Worm (Caenorhabditis elegans) whole organism, L1 larva: ENCODE data around the gene Y50E8A.1.

Experiments
- C16A3.4 ChIP-seq: fragments of 150-350 bp; optimal IDR thresholded peaks from 2 replicates; lab custom pipeline; 2014; ENCODE audit warnings: missing biosample characterization, missing genetic modification characterization
- C34B4.2 ChIP-seq: sonication (generic microtip); optimal IDR thresholded peaks from 2 replicates; lab custom pipeline; 2017; ENCODE audit warnings: mild to moderate bottlenecking, missing genetic modification characterization, missing compliant biosample characterization
- F16B12.6 ChIP-seq: fragments of 150-350 bp; optimal IDR thresholded peaks from 2 replicates; lab custom pipeline; 2014; ENCODE audit warnings: missing biosample characterization, missing genetic modification characterization
- aha-1 ChIP-seq: fragments of 150-350 bp; optimal IDR thresholded peaks from 2 replicates; lab custom pipeline; 2014; ENCODE audit warnings: missing biosample characterization, missing genetic modification characterization
- alr-1 ChIP-seq: fragments of 200-800 bp; sonication (Bioruptor generic); optimal IDR thresholded peaks from 2 replicates; lab custom pipeline; 2018; ENCODE audit warnings: borderline replicate concordance, mild to moderate bottlenecking, missing genetic modification characterization, missing compliant biosample characterization
- blmp-1 ChIP-seq: fragments of 150-350 bp; optimal IDR thresholded peaks from 2 replicates; lab custom pipeline; 2014; ENCODE audit warnings: missing biosample characterization, missing genetic modification characterization
- ceh-82 ChIP-seq, 3 experiments: fragments of 150-350 bp in 1 of 3; sonication (generic microtip) in 2 of 3; optimal IDR thresholded peaks; 2 replicates each; lab custom pipeline; 2014 to 2017; ENCODE audit warnings: missing biosample characterization in 3 of 3, missing genetic modification characterization in 3 of 3
- ceh-90 ChIP-seq: sonication (generic microtip); optimal IDR thresholded peaks from 2 replicates; lab custom pipeline; 2016; ENCODE audit warnings: missing genetic modification characterization, missing compliant biosample characterization
- dpl-1 ChIP-seq, 3 experiments: fragments of 150-350 bp in 2 of 3; sonication (generic microtip) in 1 of 3; optimal IDR thresholded peaks; 2 replicates each; lab custom pipeline; 2014 to 2017; ENCODE audit warnings: missing biosample characterization in 3 of 3, missing genetic modification characterization in 3 of 3, missing genetic modification reagents in 3 of 3
- efl-1 ChIP-seq, 4 experiments: fragments of 150-350 bp; optimal IDR thresholded peaks in 3 of 4; peaks in 1 of 4; 1 replicate in 1 of 4; 2 replicates in 3 of 4; lab custom pipeline; 2014; ENCODE audit warnings: missing biosample characterization in 2 of 4, missing genetic modification characterization in 2 of 4, missing genetic modification reagents in 2 of 4
- egl-27 ChIP-seq, 2 experiments: fragments of 150-350 bp in 1 of 2; sonication (generic microtip); optimal IDR thresholded peaks; 3 replicates each; lab custom pipeline; 2017 to 2018; ENCODE audit warnings: missing biosample characterization in 2 of 2, missing genetic modification characterization in 2 of 2, missing genetic modification reagents in 2 of 2
- elt-3 ChIP-seq, 6 experiments: fragments of 150-350 bp in 1 of 6; sonication (generic microtip); optimal IDR thresholded peaks; 2 replicates each; lab custom pipeline; 2017 to 2018; ENCODE audit warnings: missing biosample characterization in 6 of 6, missing genetic modification characterization in 6 of 6, inconsistent platforms in 1 of 6
- irx-1 ChIP-seq: sonication (generic microtip); optimal IDR thresholded peaks from 2 replicates; lab custom pipeline; 2016; ENCODE audit warnings: missing genetic modification characterization, missing compliant biosample characterization
- isw-1 ChIP-seq: fragments of 200-800 bp; sonication (Bioruptor generic); IDR thresholded peaks from 2 replicates; pipeline ENCODE4 v1.3.6; 2022; ENCODE audit warnings: missing genetic modification characterization, missing compliant biosample characterization
- lin-14 ChIP-seq: fragments of 200-800 bp; sonication (Bioruptor generic); optimal IDR thresholded peaks from 2 replicates; lab custom pipeline; 2018; ENCODE audit warnings: mild to moderate bottlenecking, missing genetic modification characterization, moderate library complexity, missing compliant biosample characterization
- lin-15B ChIP-seq: fragments of 150-350 bp; sonication (generic microtip); optimal IDR thresholded peaks from 3 replicates; lab custom pipeline; 2014; ENCODE audit warnings: missing biosample characterization, missing genetic modification characterization
- lin-35 ChIP-seq, 2 experiments: fragments of 150-350 bp; optimal IDR thresholded peaks; 2 replicates each; lab custom pipeline; 2014; ENCODE audit warnings: missing biosample characterization in 2 of 2, missing genetic modification characterization in 2 of 2, missing genetic modification reagents in 2 of 2
- lin-39 ChIP-seq: fragments of 150-350 bp; optimal IDR thresholded peaks from 2 replicates; lab custom pipeline; 2014; ENCODE audit warnings: missing biosample characterization, missing genetic modification reagents, missing genetic modification characterization
- lir-3 ChIP-seq: sonication (generic microtip); optimal IDR thresholded peaks from 2 replicates; lab custom pipeline; 2016; ENCODE audit warnings: mild to moderate bottlenecking, missing genetic modification characterization, moderate library complexity, missing compliant biosample characterization; ENCODE audit not compliant: poor library complexity
- lsy-2 ChIP-seq, 2 experiments: fragments of 150-350 bp; optimal IDR thresholded peaks; 2 replicates each; lab custom pipeline; 2014; ENCODE audit warnings: missing biosample characterization in 2 of 2, missing genetic modification characterization in 2 of 2
- mep-1 ChIP-seq: fragments of 150-350 bp; optimal IDR thresholded peaks from 2 replicates; lab custom pipeline; 2014; ENCODE audit warnings: missing biosample characterization, missing genetic modification characterization
- nhr-11 ChIP-seq: fragments of 150-350 bp; optimal IDR thresholded peaks from 2 replicates; lab custom pipeline; 2014; ENCODE audit warnings: missing biosample characterization, missing genetic modification characterization
- nhr-19 ChIP-seq: fragments of 200-800 bp; sonication (Bioruptor generic); conservative IDR thresholded peaks from 2 replicates; pipeline ENCODE4 v1.3.6; 2022; ENCODE audit warnings: missing genetic modification characterization, missing compliant biosample characterization
- nhr-20 ChIP-seq: sonication (generic microtip); optimal IDR thresholded peaks from 2 replicates; lab custom pipeline; 2016; ENCODE audit warnings: mild to moderate bottlenecking, missing genetic modification characterization, missing compliant biosample characterization
- nhr-47 ChIP-seq: sonication (generic microtip); optimal IDR thresholded peaks from 2 replicates; lab custom pipeline; 2016; ENCODE audit warnings: mild to moderate bottlenecking, missing genetic modification characterization, moderate library complexity, missing compliant biosample characterization
- nhr-76 ChIP-seq: sonication (generic microtip); optimal IDR thresholded peaks from 2 replicates; lab custom pipeline; 2017; ENCODE audit warnings: missing biosample characterization, missing genetic modification characterization
- nhr-84 ChIP-seq: sonication (generic microtip); optimal IDR thresholded peaks from 2 replicates; lab custom pipeline; 2017; ENCODE audit warnings: missing biosample characterization, missing genetic modification characterization
- rnt-1 ChIP-seq: sonication (generic microtip); optimal IDR thresholded peaks from 2 replicates; lab custom pipeline; 2016; ENCODE audit warnings: mild to moderate bottlenecking, missing genetic modification characterization, moderate library complexity, missing compliant biosample characterization
- skn-1 ChIP-seq: fragments of 150-350 bp; optimal IDR thresholded peaks from 2 replicates; lab custom pipeline; 2014; ENCODE audit warnings: missing biosample characterization, missing genetic modification characterization
- snu-23 ChIP-seq: sonication (generic microtip); optimal IDR thresholded peaks from 2 replicates; lab custom pipeline; 2016; ENCODE audit warnings: missing genetic modification characterization, missing compliant biosample characterization
- sptf-1 ChIP-seq: fragments of 150-350 bp; optimal IDR thresholded peaks from 2 replicates; lab custom pipeline; 2014; ENCODE audit warnings: missing biosample characterization, missing genetic modification characterization
- swsn-7 ChIP-seq: sonication (generic microtip); optimal IDR thresholded peaks from 2 replicates; lab custom pipeline; 2016; ENCODE audit warnings: missing genetic modification characterization, missing compliant biosample characterization
- tlp-1 ChIP-seq: fragments of 150-350 bp; optimal IDR thresholded peaks from 2 replicates; lab custom pipeline; 2014; ENCODE audit warnings: missing biosample characterization, missing genetic modification characterization
- unc-130 ChIP-seq: fragments of 150-350 bp; optimal IDR thresholded peaks from 2 replicates; lab custom pipeline; 2017; ENCODE audit warnings: missing biosample characterization, missing genetic modification characterization, inconsistent platforms
- unc-98 ChIP-seq: fragments of 200-800 bp; sonication (Bioruptor generic); IDR thresholded peaks from 2 replicates; pipeline ENCODE4 v1.3.6; 2022; ENCODE audit warnings: missing genetic modification characterization, missing compliant biosample characterization
- xbp-1 ChIP-seq: sonication (generic microtip); optimal IDR thresholded peaks from 2 replicates; lab custom pipeline; 2016; ENCODE audit warnings: missing genetic modification characterization, missing compliant biosample characterization
- zag-1 ChIP-seq: fragments of 150-350 bp; optimal IDR thresholded peaks from 2 replicates; lab custom pipeline; 2014; ENCODE audit warnings: missing biosample characterization, missing genetic modification characterization
- zip-4 ChIP-seq: fragments of 200-800 bp; sonication (Bioruptor generic); optimal IDR thresholded peaks from 2 replicates; lab custom pipeline; 2018; ENCODE audit warnings: mild to moderate bottlenecking, missing genetic modification characterization, moderate library complexity, missing compliant biosample characterization
- ztf-4 ChIP-seq: fragments of 150-350 bp; optimal IDR thresholded peaks from 2 replicates; lab custom pipeline; 2014; ENCODE audit warnings: missing biosample characterization, missing genetic modification characterization

The Y50E8A.1 gene

DNA sequence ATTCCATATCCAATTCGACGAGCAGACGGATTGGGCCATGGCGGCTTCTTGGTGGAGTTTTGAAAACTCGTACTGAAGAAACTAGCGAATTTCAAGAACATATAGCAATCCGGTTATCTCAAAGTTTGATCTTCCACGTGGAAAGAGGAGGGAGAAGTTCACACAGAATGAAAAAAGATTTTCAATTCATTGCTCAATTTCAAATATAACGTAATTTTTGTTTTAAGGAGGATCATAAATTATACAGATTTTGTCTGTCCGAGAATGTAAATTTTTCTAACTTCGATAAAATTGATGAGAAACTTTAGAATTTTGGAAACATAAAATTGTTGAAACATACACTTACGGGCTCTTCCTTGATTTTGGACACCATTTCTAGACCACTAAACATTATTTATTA is 2.1 kb downstream of the Y50E8A.1 start, which contains the start of gene Y50E8A.2:
Gene Y50E8A.2, minus strand, starts transcription at position 101 of the 400 bp plus-strand sequence.
- TF ChIP-seq ceh-82 (tag; optimal IDR thresholded peaks at IDR 0.05; lab: Kevin White, UChicago): no peak
- TF ChIP-seq efl-1 (optimal IDR thresholded peaks at IDR 0.05; lab: Kevin White, UChicago): no peak
- TF ChIP-seq efl-1 (GFP tag; optimal IDR thresholded peaks at IDR 0.05 in 1 of 2; lab: Kevin White, UChicago): peak in 1 of 2 experiments; percentile 35
- no peak for TF ChIP-seq nhr-84 (tag; lab: Kevin White, UChicago)

- TF ChIP-seq rnt-1 (tag; lab: Kevin White, UChicago) (no peak), lin-35 (GFP tag; optimal IDR thresholded peaks at IDR 0.05; lab: Kevin White, UChicago) (no peak), zip-4 (GFP tag; lab: Kevin White, UChicago) (no peak), sptf-1 (tag; lab: Kevin White, UChicago) (no peak), irx-1 (tag; lab: Kevin White, UChicago) (no peak), lin-15B (tag; lab: Kevin White, UChicago) (no peak), ceh-90 (tag; lab: Kevin White, UChicago) (no peak), tlp-1 (no peak), alr-1 (tag; lab: Kevin White, UChicago) (no peak), swsn-7 (no peak), egl-27 (tag; optimal IDR thresholded peaks at IDR 0.05; lab: Kevin White, UChicago) (no peak), lsy-2 (tag; optimal IDR thresholded peaks at IDR 0.05; lab: Kevin White, UChicago) (no peak), nhr-11 (tag; lab: Kevin White, UChicago) (no peak), ceh-82 (tag; optimal IDR thresholded peaks at IDR 0.05; lab: Kevin White, UChicago) (no peak), zag-1 (tag; lab: Kevin White, UChicago) (no peak), nhr-47 (tag; lab: Kevin White, UChicago) (no peak)
Observed at ce11 chrV:14729343-14729742, 2.6 kb downstream of the Y50E8A.1 start, which contains the start of gene oig-3. Gene oig-3, plus strand, starts transcription at chrV:14729643.

DNA sequence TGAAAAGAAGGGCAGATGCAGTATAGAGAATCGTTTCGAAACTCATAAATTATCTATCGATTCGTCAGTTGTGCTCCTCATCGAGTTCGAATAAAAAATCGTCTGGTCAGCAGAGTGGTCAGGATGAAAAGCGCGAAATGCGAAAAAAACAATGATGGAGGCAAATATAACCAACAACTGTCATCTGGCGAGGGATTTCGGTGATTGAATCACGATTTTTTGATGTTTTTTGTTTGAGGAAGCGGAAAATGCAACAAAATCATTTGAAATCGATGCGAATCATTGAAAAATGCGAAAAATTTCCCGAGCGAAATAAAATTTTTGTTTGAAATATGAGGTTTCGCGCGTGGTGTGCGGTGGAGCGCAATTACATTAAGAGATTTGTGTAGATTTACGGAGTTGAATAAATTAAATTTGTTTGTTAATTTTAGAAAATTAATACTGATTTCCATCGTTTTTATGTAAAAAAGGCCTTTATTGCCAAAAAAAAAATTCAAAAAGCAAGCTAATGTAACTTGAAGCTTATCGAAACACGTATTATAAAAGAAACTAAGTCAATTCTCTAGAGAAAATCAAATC is 7.6 kb downstream of the Y50E8A.1 start, which contains the start of gene unc-61:
Gene unc-61, minus strand, starts transcription at position 51 of the 579 bp plus-strand sequence.
- TF ChIP-seq ztf-4 (tag; lab: Kevin White, UChicago) (no peak), snu-23 (GFP tag; lab: Kevin White, UChicago) (peak; percentile 38), skn-1 (tag; lab: Kevin White, UChicago) (peak; percentile 61), F16B12.6 (peak; percentile 35), aha-1 (tag; lab: Kevin White, UChicago) (no peak), C34B4.2 (tag; lab: Kevin White, UChicago) (no peak), xbp-1 (tag; lab: Kevin White, UChicago) (peak; percentile 31), swsn-7 (peak; percentile 12), rnt-1 (tag; lab: Kevin White, UChicago) (peak; percentile 28), unc-130 (tag; lab: Kevin White, UChicago) (peak; percentile 25), lin-15B (tag; lab: Kevin White, UChicago) (peak; percentile 45), elt-3 (tag; optimal IDR thresholded peaks at IDR 0.05; lab: Kevin White, UChicago) (peak in 1 of 6 experiments; percentile 9), lir-3 (no peak), C16A3.4 (tag; lab: Kevin White, UChicago) (peak; percentile 26), dpl-1 (GFP tag; optimal IDR thresholded peaks at IDR 0.05; lab: Kevin White, UChicago) (peak; percentile 83 to 91 (median 87)), nhr-76 (tag; lab: Kevin White, UChicago) (no peak), blmp-1 (peak; percentile 5), lin-14 (GFP tag; lab: Kevin White, UChicago) (peak; percentile 46), ceh-82 (tag; optimal IDR thresholded peaks at IDR 0.05; lab: Kevin White, UChicago) (peak in 1 of 3 experiments; percentile 49), nhr-19 (GFP tag; lab: Robert Waterston, UW) (peak; percentile 24; the same call in 1 of the 2 replicates), unc-98 (GFP tag; lab: Robert Waterston, UW) (no peak), efl-1 (optimal IDR thresholded peaks at IDR 0.05; lab: Kevin White, UChicago) (peak; percentile 91 to 96), efl-1 (GFP tag; optimal IDR thresholded peaks at IDR 0.05 in 1 of 2; lab: Kevin White, UChicago) (peak; percentile 89 to 99), isw-1 (GFP tag; lab: Robert Waterston, UW) (0 out of 2 replicates have a peak, but pooled peaks have one; percentile 7), lin-35 (GFP tag; optimal IDR thresholded peaks at IDR 0.05; lab: Kevin White, UChicago) (peak; percentile 84 to 93), lsy-2 (tag; optimal IDR thresholded peaks at IDR 0.05; lab: Kevin White, UChicago) (peak in 1 of 2 experiments; percentile 63), nhr-20 (tag; lab: Kevin White, UChicago) (peak; percentile 21), lin-39 (no peak), mep-1 (tag; lab: Kevin White, UChicago) (peak; percentile 15)
